Worm (Caenorhabditis elegans): Measurements from ENCODE around the gene srlf-5.

srlf-5 gene

ce11 chrIV:12898823-12899222 is 27.7 kb downstream of the srlf-5 start:
- TF ChIP-seq ZK546.5 (tag; optimal IDR thresholded peaks at IDR 0.05) (no peak), ama-1 (optimal IDR thresholded peaks at IDR 0.05) (no peak), nfya-1 (tag; optimal IDR thresholded peaks at IDR 0.05; ENCODE audit: insufficient read depth) (no peak), pha-4 (tag; optimal IDR thresholded peaks at IDR 0.05) (peak; percentile 10), elt-2 (tag; optimal IDR thresholded peaks at IDR 0.05) (peak; percentile 10)

- TF ChIP-seq elt-1 (tag; optimal IDR thresholded peaks at IDR 0.05) (no peak), daf-12 (tag; optimal IDR thresholded peaks at IDR 0.05) (no peak), ama-1 (optimal IDR thresholded peaks at IDR 0.05) (no peak), lin-39 (tag; optimal IDR thresholded peaks at IDR 0.05) (no peak), nhr-77 (tag; optimal IDR thresholded peaks at IDR 0.05) (no peak), nhr-25 (tag; optimal IDR thresholded peaks at IDR 0.05) (no peak), hmg-11 (tag; optimal IDR thresholded peaks at IDR 0.05) (no peak), nhr-76 (tag; optimal IDR thresholded peaks at IDR 0.05) (no peak), nhr-43 (tag; optimal IDR thresholded peaks at IDR 0.05; ENCODE audit: poor library complexity, severe bottlenecking) (no peak), lsy-12 (tag; optimal IDR thresholded peaks at IDR 0.05) (no peak), tbx-2 (tag; optimal IDR thresholded peaks at IDR 0.05) (no peak), R02D3.7 (tag; optimal IDR thresholded peaks at IDR 0.05) (no peak), nhr-11 (tag; optimal IDR thresholded peaks at IDR 0.05) (no peak), ztf-4 (tag; optimal IDR thresholded peaks at IDR 0.05) (no peak), unc-39 (tag; optimal IDR thresholded peaks at IDR 0.05) (no peak), fkh-10 (GFP tag; optimal IDR thresholded peaks at IDR 0.05) (no peak)
Measured at ce11 chrIV:12897146-12897545, 29.4 kb downstream of the srlf-5 start.

ce11 chrIV:12896371-12896882 is 30.1 kb downstream of the srlf-5 start, which contains the start of gene K08D8.7:
K08D8.7 (plus strand) TSS chrIV:12896832.
- TF ChIP-seq ztf-11 (tag; optimal IDR thresholded peaks at IDR 0.05): no peak
- no peak for TF ChIP-seq nhr-77 (tag; optimal IDR thresholded peaks at IDR 0.05)
- peak; percentile 28 for TF ChIP-seq pha-4 (tag; optimal IDR thresholded peaks at IDR 0.05)
- no peak for TF ChIP-seq ceh-82 (tag; optimal IDR thresholded peaks at IDR 0.05)
- TF ChIP-seq nhr-76 (tag; optimal IDR thresholded peaks at IDR 0.05): no peak
- no peak for TF ChIP-seq sea-2 (GFP tag; optimal IDR thresholded peaks at IDR 0.05)
- TF ChIP-seq nhr-11 (tag; optimal IDR thresholded peaks at IDR 0.05): no peak
- TF ChIP-seq ZK546.5 (tag; optimal IDR thresholded peaks at IDR 0.05): no peak
- TF ChIP-seq ceh-16 (tag; optimal IDR thresholded peaks at IDR 0.05): no peak
- TF ChIP-seq skn-1 (tag; optimal IDR thresholded peaks at IDR 0.05): no peak
- no peak for TF ChIP-seq nhr-23 (tag; optimal IDR thresholded peaks at IDR 0.05)
- no peak for TF ChIP-seq snpc-4 (tag; optimal IDR thresholded peaks at IDR 0.05)
- no peak for TF ChIP-seq ama-1 (optimal IDR thresholded peaks at IDR 0.05)
- TF ChIP-seq fkh-10 (GFP tag; optimal IDR thresholded peaks at IDR 0.05): no peak
- no peak for TF ChIP-seq eor-1 (tag; optimal IDR thresholded peaks at IDR 0.05)
- peak; percentile 3 for TF ChIP-seq pqm-1 (tag; optimal IDR thresholded peaks at IDR 0.05)
- TF ChIP-seq nhr-237 (tag; optimal IDR thresholded peaks at IDR 0.05): no peak
- no peak for TF ChIP-seq nhr-28 (tag; optimal IDR thresholded peaks at IDR 0.05)
- TF ChIP-seq elt-2 (tag; optimal IDR thresholded peaks at IDR 0.05): peak; percentile 71
- TF ChIP-seq R02D3.7 (tag; optimal IDR thresholded peaks at IDR 0.05): no peak
- TF ChIP-seq elt-3 (tag; optimal IDR thresholded peaks at IDR 0.05): no peak
- TF ChIP-seq lsy-12 (tag; optimal IDR thresholded peaks at IDR 0.05): no peak
- TF ChIP-seq hmg-11 (tag; optimal IDR thresholded peaks at IDR 0.05): no peak
- no peak for TF ChIP-seq nhr-43 (tag; optimal IDR thresholded peaks at IDR 0.05; ENCODE audit: poor library complexity, severe bottlenecking)
- no peak for TF ChIP-seq fkh-2 (tag; optimal IDR thresholded peaks at IDR 0.05)

DNA sequence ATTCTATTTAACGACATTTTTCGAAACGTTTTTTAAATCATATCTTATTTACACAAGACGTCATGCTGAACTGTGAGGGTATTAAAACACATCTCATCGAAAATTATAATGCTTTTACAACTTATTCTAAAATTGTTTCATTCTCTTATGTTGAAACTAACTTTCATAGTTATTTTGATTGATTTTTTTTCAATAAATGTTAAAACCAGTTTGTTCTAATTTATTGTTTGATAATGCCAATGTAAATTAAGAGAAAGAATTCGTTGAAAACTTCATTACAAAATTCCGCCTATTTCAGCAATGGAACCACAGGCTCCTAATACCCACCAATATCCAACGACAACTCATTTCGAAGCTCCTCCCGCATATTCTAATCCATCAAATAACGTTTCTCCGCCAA is 31.5 kb downstream of the srlf-5 start, which contains the start of gene K08D8.11:
TSS of gene K08D8.11 (plus strand) at position 301 of the 400 bp plus-strand sequence.
- TF ChIP-seq sea-2 (GFP tag; optimal IDR thresholded peaks at IDR 0.05) (no peak), mdl-1 (tag; optimal IDR thresholded peaks at IDR 0.05) (no peak), tbx-2 (tag; optimal IDR thresholded peaks at IDR 0.05) (no peak), R02D3.7 (tag; optimal IDR thresholded peaks at IDR 0.05) (no peak), ceh-82 (tag; optimal IDR thresholded peaks at IDR 0.05) (no peak), mml-1 (tag; optimal IDR thresholded peaks at IDR 0.05) (no peak), nhr-76 (tag; optimal IDR thresholded peaks at IDR 0.05) (no peak), ztf-11 (tag; optimal IDR thresholded peaks at IDR 0.05) (no peak), fos-1 (tag; optimal IDR thresholded peaks at IDR 0.05) (no peak)

Measured in whole organism, L3 larva.